Worm (Caenorhabditis elegans) whole organism, L2 larva: Measurements from ENCODE around the gene trx-1.

Experiments
- F13H6.1 ChIP-seq: sonication (generic microtip); optimal IDR thresholded peaks from 2 replicates; lab custom pipeline; 2016; ENCODE audit warnings: missing genetic modification characterization, missing compliant biosample characterization
- R02D3.7 ChIP-seq: fragments of 150-350 bp; optimal IDR thresholded peaks from 2 replicates; lab custom pipeline; 2014; ENCODE audit warnings: missing biosample characterization, missing genetic modification characterization
- ZK546.5 ChIP-seq: sonication (generic microtip); optimal IDR thresholded peaks from 2 replicates; lab custom pipeline; 2017; ENCODE audit warnings: missing biosample characterization, missing genetic modification characterization
- alr-1 ChIP-seq: fragments of 150-350 bp; optimal IDR thresholded peaks from 2 replicates; lab custom pipeline; 2014; ENCODE audit warnings: missing biosample characterization, missing genetic modification characterization
- aly-2 ChIP-seq: fragments of 150-350 bp; optimal IDR thresholded peaks from 2 replicates; lab custom pipeline; 2014; ENCODE audit warnings: missing biosample characterization, missing genetic modification characterization
- ceh-16 ChIP-seq: fragments of 150-350 bp; optimal IDR thresholded peaks from 2 replicates; lab custom pipeline; 2014; ENCODE audit warnings: missing biosample characterization, missing genetic modification characterization
- ceh-82 ChIP-seq: fragments of 150-350 bp; optimal IDR thresholded peaks from 2 replicates; lab custom pipeline; 2014; ENCODE audit warnings: missing biosample characterization, missing genetic modification characterization
- crh-2 ChIP-seq: sonication (generic microtip); optimal IDR thresholded peaks from 2 replicates; lab custom pipeline; 2017; ENCODE audit warnings: missing biosample characterization, missing genetic modification characterization
- dmd-4 ChIP-seq: sonication (generic microtip); optimal IDR thresholded peaks from 2 replicates; lab custom pipeline; 2017; ENCODE audit warnings: missing biosample characterization, missing genetic modification characterization
- egl-27 ChIP-seq: sonication (generic microtip); optimal IDR thresholded peaks from 3 replicates; lab custom pipeline; 2017; ENCODE audit warnings: missing biosample characterization, missing genetic modification reagents, missing genetic modification characterization
- elt-1 ChIP-seq: fragments of 150-350 bp; optimal IDR thresholded peaks from 2 replicates; lab custom pipeline; 2014; ENCODE audit warnings: missing biosample characterization, missing genetic modification characterization
- elt-3 ChIP-seq: sonication (generic microtip); optimal IDR thresholded peaks from 2 replicates; lab custom pipeline; 2017; ENCODE audit warnings: missing biosample characterization, missing genetic modification characterization
- fos-1 ChIP-seq: fragments of 150-350 bp; optimal IDR thresholded peaks from 2 replicates; lab custom pipeline; 2014; ENCODE audit warnings: missing biosample characterization, missing genetic modification characterization
- lin-11 ChIP-seq: fragments of 150-350 bp; sonication (generic microtip); optimal IDR thresholded peaks from 2 replicates; lab custom pipeline; 2014; ENCODE audit warnings: missing biosample characterization, missing genetic modification characterization, inconsistent platforms, mixed read lengths
- lin-39 ChIP-seq: fragments of 150-350 bp; optimal IDR thresholded peaks from 2 replicates; lab custom pipeline; 2014; ENCODE audit warnings: missing biosample characterization, missing genetic modification reagents, missing genetic modification characterization
- lsy-2 ChIP-seq, 2 experiments: fragments of 150-350 bp in 1 of 2; sonication (generic microtip) in 1 of 2; optimal IDR thresholded peaks; 2 replicates each; lab custom pipeline; 2014 to 2017; ENCODE audit warnings: missing biosample characterization in 2 of 2, missing genetic modification characterization in 2 of 2
- mab-5 ChIP-seq: fragments of 150-350 bp; optimal IDR thresholded peaks from 2 replicates; lab custom pipeline; 2014; ENCODE audit warnings: missing biosample characterization, missing genetic modification characterization
- mdl-1 ChIP-seq, 2 experiments: fragments of 150-350 bp in 1 of 2; sonication (generic microtip) in 1 of 2; optimal IDR thresholded peaks; 2 replicates each; lab custom pipeline; 2017; ENCODE audit warnings: missing biosample characterization in 2 of 2, missing genetic modification characterization in 2 of 2
- nhr-11 ChIP-seq: fragments of 150-350 bp; optimal IDR thresholded peaks from 2 replicates; lab custom pipeline; 2014; ENCODE audit warnings: missing biosample characterization, missing genetic modification characterization
- nhr-21 ChIP-seq: fragments of 150-350 bp; optimal IDR thresholded peaks from 2 replicates; lab custom pipeline; 2014; ENCODE audit warnings: missing biosample characterization, missing genetic modification characterization
- nhr-23 ChIP-seq: fragments of 150-350 bp; optimal IDR thresholded peaks from 2 replicates; lab custom pipeline; 2014; ENCODE audit warnings: missing biosample characterization, missing genetic modification reagents, missing genetic modification characterization
- nhr-25 ChIP-seq: fragments of 150-350 bp; sonication (generic microtip); optimal IDR thresholded peaks from 3 replicates; lab custom pipeline; 2014; ENCODE audit warnings: missing biosample characterization, missing genetic modification characterization
- nhr-77 ChIP-seq: fragments of 150-350 bp; optimal IDR thresholded peaks from 2 replicates; lab custom pipeline; 2014; ENCODE audit warnings: missing biosample characterization, missing genetic modification characterization
- sem-4 ChIP-seq: fragments of 150-350 bp; optimal IDR thresholded peaks from 2 replicates; lab custom pipeline; 2014; ENCODE audit warnings: missing biosample characterization, missing genetic modification reagents, missing genetic modification characterization
- sma-3 ChIP-seq: sonication (generic microtip); optimal IDR thresholded peaks from 2 replicates; lab custom pipeline; 2016; ENCODE audit warnings: missing genetic modification reagents, missing genetic modification characterization, missing compliant biosample characterization
- sma-9 ChIP-seq, 2 experiments: fragments of 150-350 bp in 1 of 2; sonication (generic microtip) in 1 of 2; optimal IDR thresholded peaks; 2 replicates each; lab custom pipeline; 2014 to 2016; ENCODE audit warnings: missing genetic modification characterization in 2 of 2, mild to moderate bottlenecking in 1 of 2, missing biosample characterization in 1 of 2, missing compliant biosample characterization in 1 of 2, missing genetic modification reagents in 1 of 2, moderate library complexity in 1 of 2
- snpc-4 ChIP-seq: fragments of 150-350 bp; optimal IDR thresholded peaks from 2 replicates; lab custom pipeline; 2014; ENCODE audit warnings: missing biosample characterization, missing genetic modification characterization
- unc-39 ChIP-seq: fragments of 150-350 bp; optimal IDR thresholded peaks from 2 replicates; lab custom pipeline; 2014; ENCODE audit warnings: missing biosample characterization, missing genetic modification characterization
- unc-55 ChIP-seq: fragments of 150-350 bp; sonication (generic microtip); optimal IDR thresholded peaks from 3 replicates; lab custom pipeline; 2014; ENCODE audit warnings: missing biosample characterization, missing genetic modification reagents, missing genetic modification characterization
- unc-62 ChIP-seq: fragments of 150-350 bp; optimal IDR thresholded peaks from 2 replicates; lab custom pipeline; 2014; ENCODE audit warnings: missing biosample characterization, missing genetic modification reagents, missing genetic modification characterization
- zag-1 ChIP-seq: fragments of 150-350 bp; optimal IDR thresholded peaks from 2 replicates; lab custom pipeline; 2014; ENCODE audit warnings: missing biosample characterization, missing genetic modification characterization
- ztf-11 ChIP-seq: sonication (generic microtip); optimal IDR thresholded peaks from 2 replicates; lab custom pipeline; 2017; ENCODE audit warnings: missing biosample characterization, missing genetic modification characterization

Gene trx-1

DNA sequence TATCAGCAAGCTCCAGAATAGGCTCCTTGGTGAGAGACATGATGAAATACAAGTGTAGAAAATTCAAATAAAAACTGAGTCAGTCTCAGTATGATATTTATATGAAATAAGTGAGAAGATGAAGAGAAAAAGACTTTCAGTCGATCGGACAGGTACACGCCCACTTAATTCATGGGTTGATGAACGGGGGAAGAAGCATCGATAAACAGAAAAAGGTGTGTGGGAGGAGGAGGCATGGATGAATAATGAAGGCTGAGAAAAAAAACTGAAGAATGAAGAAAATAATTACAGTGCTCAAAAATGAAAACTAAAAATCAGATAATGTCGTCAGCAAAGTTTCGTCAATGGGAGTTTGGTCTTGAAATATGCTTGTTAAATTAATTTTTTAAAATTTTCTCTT lies at the start of gene trx-1:
Gene trx-1 (minus strand): TSS at position 101 of the 400 bp plus-strand sequence.
- TF ChIP-seq zag-1 (tag; lab: Kevin White, UChicago) (no peak), nhr-21 (tag; lab: Kevin White, UChicago) (no peak), dmd-4 (tag; lab: Kevin White, UChicago) (no peak), unc-39 (no peak), elt-3 (no peak), lin-39 (tag; lab: Kevin White, UChicago) (no peak)
- TF ChIP-seq, all 48 proteins: peak for 0

DNA sequence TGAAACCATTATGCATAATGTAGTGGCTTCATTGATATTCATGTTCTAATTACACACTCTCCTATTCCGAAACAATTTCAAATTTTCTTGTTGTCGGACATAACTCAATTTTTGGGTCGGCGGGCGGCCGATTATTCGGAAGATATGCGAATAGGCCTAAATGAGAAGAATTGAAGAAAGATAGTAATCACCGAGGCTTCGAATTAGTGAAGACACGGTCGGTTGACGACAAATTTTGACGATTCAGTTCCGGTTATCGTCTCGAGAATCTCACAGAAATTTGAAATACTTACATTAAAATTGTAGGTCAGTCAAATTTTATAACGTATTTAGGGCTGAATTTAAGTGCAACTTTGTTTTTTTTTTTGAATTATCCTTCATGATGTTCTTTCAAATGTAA lies 49.8 kb upstream of the trx-1 start:
- no peak for TF ChIP-seq unc-39
- TF ChIP-seq unc-55 (GFP tag; lab: Kevin White, UChicago) = no peak
- TF ChIP-seq lsy-2 (tag; optimal IDR thresholded peaks at IDR 0.05; lab: Kevin White, UChicago) = no peak
- no peak for TF ChIP-seq lin-39 (tag; lab: Kevin White, UChicago)
- no peak for TF ChIP-seq nhr-23 (tag; lab: Kevin White, UChicago)
- TF ChIP-seq nhr-77 (tag; lab: Kevin White, UChicago) = no peak
- peak; percentile 8 for TF ChIP-seq nhr-25
- peak; percentile 85 for TF ChIP-seq ceh-16 (tag; lab: Kevin White, UChicago)
- no peak for TF ChIP-seq crh-2
- no peak for TF ChIP-seq nhr-21 (tag; lab: Kevin White, UChicago)
- no peak for TF ChIP-seq mdl-1 (tag; optimal IDR thresholded peaks at IDR 0.05; lab: Kevin White, UChicago)
- TF ChIP-seq nhr-11 (tag; lab: Kevin White, UChicago) = no peak
- no peak for TF ChIP-seq ceh-82 (tag; lab: Kevin White, UChicago)
- peak; percentile 17 for TF ChIP-seq elt-1
- no peak for TF ChIP-seq R02D3.7 (tag; lab: Kevin White, UChicago)

DNA sequence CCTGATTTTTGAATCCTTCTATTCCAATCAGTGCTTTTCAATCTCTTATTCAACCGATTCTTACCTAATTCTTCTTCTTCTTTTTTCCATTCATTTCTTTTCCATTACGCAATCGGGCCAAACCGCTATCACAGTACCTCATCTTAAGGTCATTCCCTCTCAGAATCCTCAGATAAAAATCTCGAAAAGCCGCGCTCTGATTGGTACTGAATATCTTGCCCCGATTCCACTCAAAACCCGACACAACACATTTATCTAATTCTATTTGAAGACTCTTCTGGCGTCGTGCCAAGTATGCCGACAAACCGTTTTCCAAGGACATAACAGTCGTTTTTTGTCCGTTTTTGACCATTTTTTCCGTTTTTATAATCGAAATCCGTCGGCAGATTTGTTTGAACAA lies 48.5 kb upstream of the trx-1 start:
- TF ChIP-seq sma-9 (GFP tag; optimal IDR thresholded peaks at IDR 0.05; lab: Kevin White, UChicago) (peak; percentile 51), sma-9 (tag; optimal IDR thresholded peaks at IDR 0.05; lab: Kevin White, UChicago) (no peak), elt-1 (peak; percentile 82), egl-27 (tag; lab: Kevin White, UChicago) (peak; percentile 3), ceh-16 (tag; lab: Kevin White, UChicago) (peak; percentile 98), alr-1 (tag; lab: Kevin White, UChicago) (no peak), F13H6.1 (tag; lab: Kevin White, UChicago) (no peak), nhr-25 (peak; percentile 16), aly-2 (no peak)

DNA sequence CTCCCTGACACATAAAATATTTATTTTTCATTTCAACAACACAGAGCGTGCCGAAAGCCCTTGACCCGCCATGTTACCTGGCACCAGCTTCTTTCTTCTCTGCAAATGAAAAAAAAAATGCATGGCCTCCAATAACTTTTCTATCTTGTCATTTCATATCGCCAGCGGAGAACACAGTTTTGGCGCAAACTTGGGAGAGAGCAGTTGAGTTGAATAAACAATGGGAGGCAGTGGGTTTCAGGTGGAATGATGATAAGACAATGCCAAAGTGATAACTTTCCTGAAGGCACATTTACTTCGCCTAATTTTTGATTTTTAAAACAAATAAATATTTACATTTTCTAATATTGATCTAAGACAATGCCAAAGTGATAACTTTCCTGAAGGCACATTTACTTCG lies 47.9 kb upstream of the trx-1 start:
- TF ChIP-seq unc-55 (GFP tag; lab: Kevin White, UChicago) (no peak), fos-1 (tag; lab: Kevin White, UChicago) (peak; percentile 17)

DNA sequence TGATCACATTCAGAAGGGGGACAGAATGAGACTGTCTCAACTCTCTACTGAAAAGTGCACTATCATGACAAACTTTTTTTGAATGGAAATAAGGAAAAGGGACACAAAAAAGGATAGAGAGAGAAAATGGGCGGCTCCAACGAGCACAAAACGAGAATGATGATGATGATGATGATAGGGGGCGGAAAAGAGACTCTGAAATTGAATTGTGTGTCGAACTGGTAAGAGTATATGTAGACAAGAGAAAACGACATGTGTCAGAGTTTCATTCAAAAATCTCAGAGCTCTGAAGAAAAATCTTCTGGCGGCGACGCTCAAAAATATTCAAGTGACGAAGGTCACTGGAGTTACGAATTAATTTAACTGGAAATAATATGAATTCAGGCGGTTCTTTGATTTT lies 41.9 kb upstream of the trx-1 start:
- TF ChIP-seq snpc-4 (no peak), nhr-25 (no peak), ZK546.5 (no peak), dmd-4 (tag; lab: Kevin White, UChicago) (no peak), unc-62 (GFP tag; lab: Kevin White, UChicago) (no peak), ceh-16 (tag; lab: Kevin White, UChicago) (no peak), mab-5 (no peak), lin-11 (tag; lab: Kevin White, UChicago) (no peak)
- TF ChIP-seq, all 48 proteins: peak for 0

DNA sequence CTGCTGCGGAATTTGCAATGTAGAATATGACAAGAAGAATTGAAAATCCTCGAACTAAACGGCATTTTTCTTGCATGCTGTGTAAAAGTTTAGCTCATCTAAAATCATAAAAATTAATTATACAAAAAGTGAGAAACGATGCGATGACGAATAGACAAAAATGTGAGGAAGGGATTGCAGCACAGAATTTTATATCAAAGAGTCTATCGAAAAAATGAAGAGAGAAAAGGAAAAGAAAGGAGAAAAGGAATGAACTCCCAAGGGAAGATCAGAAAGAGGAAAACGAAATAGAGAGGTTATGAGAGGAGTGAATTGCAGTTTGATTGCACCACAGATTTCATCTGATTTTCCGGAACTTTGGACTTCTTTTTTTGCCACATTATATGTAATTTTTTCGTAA lies 40.8 kb upstream of the trx-1 start, which contains the start of gene glr-4:
Gene glr-4 (minus strand): TSS at position 101 of the 400 bp plus-strand sequence.
- TF ChIP-seq elt-3 (no peak), ztf-11 (tag; lab: Kevin White, UChicago) (no peak), nhr-11 (tag; lab: Kevin White, UChicago) (no peak), sma-3 (GFP tag; lab: Kevin White, UChicago) (no peak)
- TF ChIP-seq, all 48 proteins: peak for 0

DNA sequence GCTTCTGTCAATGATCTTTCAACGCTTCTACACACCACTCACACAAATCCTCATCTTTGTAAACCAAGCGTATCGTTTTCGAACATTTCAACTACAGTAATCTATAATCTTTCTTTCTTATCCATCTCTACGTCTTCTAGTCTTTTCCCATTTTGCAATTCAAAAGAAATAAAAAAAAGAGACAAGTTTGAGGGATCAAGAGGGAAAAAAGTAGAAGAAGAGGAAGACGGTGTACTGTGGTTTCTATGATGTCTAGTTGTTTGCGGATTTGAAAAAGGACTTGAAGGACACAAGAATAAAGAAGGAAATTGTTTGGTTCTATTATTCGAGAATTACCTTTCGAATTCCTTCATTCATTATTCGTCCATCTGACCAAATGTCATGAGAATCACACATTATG lies 39.1 kb upstream of the trx-1 start:
- TF ChIP-seq sem-4 (no peak), nhr-25 (peak; percentile 32), aly-2 (no peak)
